Worm (Caenorhabditis elegans) whole organism, midembryonic: ENCODE results near the gene rpl-42.
"Not testable (repeated sequence)": the region's sequence is repeated elsewhere in the genome, so short reads cannot be mapped to it uniquely, and the experiment has no call there.

Source experiments
- T22C8.4 ChIP-seq: fragments of 200-800 bp; sonication (Bioruptor generic); IDR thresholded peaks from 2 replicates; pipeline ENCODE4 v1.3.6; 2022; ENCODE audit warnings: missing genetic modification characterization, missing compliant biosample characterization
- cog-1 ChIP-seq: sonication (generic microtip); optimal IDR thresholded peaks from 2 replicates; lab custom pipeline; 2016; ENCODE audit warnings: missing genetic modification characterization, missing compliant biosample characterization
- flt-1 ChIP-seq: fragments of 200-800 bp; sonication (Bioruptor generic); IDR thresholded peaks from 2 replicates; pipeline ENCODE4 v1.3.6; 2022; ENCODE audit warnings: missing genetic modification characterization, missing compliant biosample characterization
- klf-2 ChIP-seq: fragments of 200-800 bp; sonication (Bioruptor generic); conservative IDR thresholded peaks from 2 replicates; pipeline ENCODE4 v1.3.6; 2022; ENCODE audit warnings: missing genetic modification reagents, missing genetic modification characterization, missing compliant biosample characterization
- med-1 ChIP-seq: sonication (generic microtip); optimal IDR thresholded peaks from 2 replicates; lab custom pipeline; 2017; ENCODE audit warnings: missing genetic modification characterization, mild to moderate bottlenecking, missing compliant biosample characterization, antibody characterized with exemption, missing genetic modification reagents; ENCODE audit not compliant: insufficient read depth
- ref-1 ChIP-seq: fragments of 200-800 bp; sonication (Bioruptor generic); conservative IDR thresholded peaks from 2 replicates; pipeline ENCODE4 v1.3.6; 2022; ENCODE audit warnings: missing genetic modification reagents, missing genetic modification characterization, missing compliant biosample characterization
- tab-1 ChIP-seq: fragments of 200-800 bp; sonication (Bioruptor generic); IDR thresholded peaks from 2 replicates; pipeline ENCODE4 v1.3.6; 2022; ENCODE audit warnings: missing genetic modification characterization, missing compliant biosample characterization
- ztf-23 ChIP-seq: fragments of 200-800 bp; sonication (Bioruptor generic); IDR thresholded peaks from 2 replicates; pipeline ENCODE4 v1.3.6; 2022; ENCODE audit warnings: missing genetic modification reagents, missing genetic modification characterization, missing compliant biosample characterization
- ztf-29 ChIP-seq: fragments of 200-800 bp; sonication (Bioruptor generic); IDR thresholded peaks from 2 replicates; pipeline ENCODE4 v1.3.6; 2022; ENCODE audit warnings: missing genetic modification reagents, missing genetic modification characterization, missing compliant biosample characterization

rpl-42 gene

DNA sequence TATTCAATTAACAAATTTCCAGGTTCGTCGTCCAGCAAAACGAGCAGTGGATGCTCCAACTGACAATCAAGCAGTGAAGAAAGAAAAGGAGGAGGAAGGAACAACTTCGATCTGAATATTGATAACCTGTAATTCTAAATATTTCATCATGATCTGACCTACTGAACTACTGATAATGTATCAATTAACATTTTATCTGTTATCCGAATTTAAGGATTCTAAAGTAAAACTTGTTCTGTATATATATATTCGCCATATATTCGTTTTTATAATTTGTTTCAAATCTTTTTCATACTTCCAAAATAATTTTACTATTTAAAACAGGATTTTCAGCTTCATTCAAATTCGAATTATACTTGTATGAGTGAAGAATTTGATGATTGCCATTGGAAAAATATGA is 15.3 kb downstream of the rpl-42 start, which contains the start of gene apc-17:
TSS of gene apc-17 (plus strand) at position 301 of the 400 bp plus-strand sequence.
- TF ChIP-seq ref-1 (GFP tag; lab: Robert Waterston, UW) (no peak), ztf-23 (GFP tag; lab: Robert Waterston, UW) (no peak), flt-1 (no peak), T22C8.4 (GFP tag; lab: Robert Waterston, UW) (no peak), med-1 (no peak), ztf-29 (no peak), cog-1 (no peak), klf-2 (GFP tag; lab: Robert Waterston, UW) (no peak), tab-1 (GFP tag; lab: Robert Waterston, UW) (no peak)

DNA sequence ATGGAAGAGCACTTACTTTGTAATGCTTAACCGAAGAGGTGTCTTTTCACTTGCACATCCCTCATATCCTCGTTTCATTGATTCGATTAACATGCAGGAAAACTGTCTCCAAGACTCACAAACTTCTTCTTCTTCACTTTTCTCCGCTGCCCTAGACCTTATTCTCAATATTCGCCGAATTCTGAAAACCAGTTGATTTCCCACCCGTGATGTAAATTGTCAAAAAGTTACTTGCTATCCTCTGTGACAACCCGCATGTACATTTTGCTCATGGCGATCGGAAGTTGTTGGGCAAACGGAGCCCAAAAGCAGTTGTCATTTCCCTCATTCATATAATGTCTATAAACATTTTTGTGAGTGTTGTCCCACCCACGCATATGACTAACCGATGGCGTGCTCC is 17.9 kb downstream of the rpl-42 start:
- no peak for TF ChIP-seq flt-1
- no peak for TF ChIP-seq ztf-23 (GFP tag; lab: Robert Waterston, UW)
- no peak for TF ChIP-seq cog-1
- TF ChIP-seq klf-2 (GFP tag; lab: Robert Waterston, UW) = no peak
- no peak for TF ChIP-seq med-1
- no peak for TF ChIP-seq tab-1 (GFP tag; lab: Robert Waterston, UW)
- TF ChIP-seq ztf-29 = no peak
- no peak for TF ChIP-seq T22C8.4 (GFP tag; lab: Robert Waterston, UW)
- TF ChIP-seq ref-1 (GFP tag; lab: Robert Waterston, UW) = no peak

DNA sequence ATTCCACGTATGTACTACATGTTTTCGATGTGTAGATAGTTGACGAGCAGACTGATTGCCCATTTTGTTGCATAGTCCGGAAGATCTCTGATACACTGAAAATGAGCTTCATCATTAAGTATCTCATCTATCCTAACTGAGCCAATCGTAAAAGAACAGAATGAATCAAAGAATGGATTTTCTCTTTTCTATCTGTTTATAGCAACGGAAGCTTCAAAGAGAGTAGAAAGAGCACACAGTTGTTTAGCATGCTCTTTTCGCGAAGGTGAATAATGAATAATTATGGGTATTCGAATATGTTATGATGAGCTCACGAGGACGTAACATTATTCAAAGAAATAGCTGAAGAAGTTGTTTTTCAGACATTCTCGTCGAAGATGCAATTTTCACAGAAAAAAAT is 18.6 kb downstream of the rpl-42 start, which contains the start of gene glb-4:
TSS of gene glb-4 (minus strand) at position 101 of the 400 bp plus-strand sequence.
- TF ChIP-seq tab-1 (GFP tag; lab: Robert Waterston, UW) (no peak), klf-2 (GFP tag; lab: Robert Waterston, UW) (no peak), ztf-29 (no peak), flt-1 (no peak), T22C8.4 (GFP tag; lab: Robert Waterston, UW) (no peak), med-1 (no peak), cog-1 (no peak), ztf-23 (GFP tag; lab: Robert Waterston, UW) (no peak), ref-1 (GFP tag; lab: Robert Waterston, UW) (no peak)

DNA sequence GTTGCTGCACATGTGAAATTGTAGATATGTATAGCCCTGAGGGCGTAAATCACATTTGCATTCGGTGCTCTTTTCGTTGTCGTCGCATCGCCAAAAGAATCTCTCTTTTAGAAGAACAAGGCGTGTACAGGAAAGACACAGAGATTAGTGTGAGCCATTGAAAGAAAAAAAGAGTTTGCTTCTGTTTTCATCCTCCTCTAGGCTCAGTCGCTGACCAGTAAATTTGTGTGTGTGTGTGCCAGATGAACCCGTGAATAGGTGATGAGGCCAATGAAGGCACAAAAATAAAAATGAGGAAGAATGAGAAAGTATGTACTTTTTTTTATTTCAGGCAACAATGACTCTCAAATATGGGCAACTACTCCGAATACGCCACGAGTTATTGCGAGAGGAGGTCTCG is 19.9 kb downstream of the rpl-42 start, which contains the start of gene mat-2:
TSS of gene mat-2 (plus strand) at position 301 of the 400 bp plus-strand sequence.
- TF ChIP-seq ref-1 (GFP tag; lab: Robert Waterston, UW) (no peak), med-1 (no peak), T22C8.4 (GFP tag; lab: Robert Waterston, UW) (no peak), flt-1 (no peak), cog-1 (no peak), tab-1 (GFP tag; lab: Robert Waterston, UW) (no peak), ztf-29 (no peak)

DNA sequence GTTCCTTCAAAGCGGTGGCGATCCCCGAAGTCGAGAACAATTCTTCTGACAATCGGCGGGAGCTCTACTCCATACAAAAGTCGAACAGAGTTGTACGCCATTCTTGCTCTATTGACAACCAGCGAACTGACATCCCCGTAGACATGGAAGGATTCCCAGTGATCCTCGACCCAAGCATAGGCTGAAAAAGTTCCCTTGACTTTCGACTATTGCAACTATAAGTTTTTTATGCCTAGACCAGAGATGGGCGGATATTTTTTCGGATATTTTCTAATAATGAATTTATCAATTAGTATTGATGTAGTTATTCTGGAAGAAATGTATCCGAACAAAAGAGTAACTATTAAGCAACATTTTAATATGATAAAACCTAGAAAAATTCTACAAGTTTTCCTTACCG is 29.3 kb downstream of the rpl-42 start, which contains the start of gene W10C6.2:
TSS of gene W10C6.2 (minus strand) at position 101 of the 400 bp plus-strand sequence.
- not testable (repeated sequence) for TF ChIP-seq ztf-29; klf-2 (GFP tag; lab: Robert Waterston, UW); cog-1

DNA sequence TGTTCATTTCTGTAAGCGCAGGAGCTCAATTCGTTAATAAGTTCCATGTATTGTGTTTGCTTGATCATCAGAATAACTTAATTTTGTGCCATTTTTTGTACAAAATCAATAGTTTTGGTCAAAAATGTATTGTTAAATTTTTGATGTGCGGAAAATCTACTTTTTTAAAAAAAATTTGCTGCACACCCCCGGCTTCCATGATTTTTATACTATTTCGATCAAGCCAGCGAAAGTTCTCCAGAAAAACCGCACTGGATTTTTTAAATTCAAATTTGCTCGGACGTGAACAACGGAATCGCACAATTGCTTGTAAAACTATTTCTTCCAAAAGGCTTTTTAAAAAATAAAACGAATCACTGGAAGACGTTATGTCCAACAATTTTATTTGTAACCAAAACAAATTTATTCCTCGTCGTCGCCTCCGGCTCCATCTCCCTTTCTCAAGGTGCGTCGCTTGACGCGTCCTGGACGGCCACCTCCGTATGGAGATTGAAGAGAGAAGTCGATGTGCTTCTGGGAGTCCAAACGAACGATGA is 32.6 kb downstream of the rpl-42 start:
- no peak for TF ChIP-seq klf-2 (GFP tag; lab: Robert Waterston, UW)
- TF ChIP-seq tab-1 (GFP tag; lab: Robert Waterston, UW) = no peak
- TF ChIP-seq T22C8.4 (GFP tag; lab: Robert Waterston, UW) = no peak
- no peak for TF ChIP-seq ztf-23 (GFP tag; lab: Robert Waterston, UW)
- no peak for TF ChIP-seq ztf-29
- TF ChIP-seq flt-1 = no peak

DNA sequence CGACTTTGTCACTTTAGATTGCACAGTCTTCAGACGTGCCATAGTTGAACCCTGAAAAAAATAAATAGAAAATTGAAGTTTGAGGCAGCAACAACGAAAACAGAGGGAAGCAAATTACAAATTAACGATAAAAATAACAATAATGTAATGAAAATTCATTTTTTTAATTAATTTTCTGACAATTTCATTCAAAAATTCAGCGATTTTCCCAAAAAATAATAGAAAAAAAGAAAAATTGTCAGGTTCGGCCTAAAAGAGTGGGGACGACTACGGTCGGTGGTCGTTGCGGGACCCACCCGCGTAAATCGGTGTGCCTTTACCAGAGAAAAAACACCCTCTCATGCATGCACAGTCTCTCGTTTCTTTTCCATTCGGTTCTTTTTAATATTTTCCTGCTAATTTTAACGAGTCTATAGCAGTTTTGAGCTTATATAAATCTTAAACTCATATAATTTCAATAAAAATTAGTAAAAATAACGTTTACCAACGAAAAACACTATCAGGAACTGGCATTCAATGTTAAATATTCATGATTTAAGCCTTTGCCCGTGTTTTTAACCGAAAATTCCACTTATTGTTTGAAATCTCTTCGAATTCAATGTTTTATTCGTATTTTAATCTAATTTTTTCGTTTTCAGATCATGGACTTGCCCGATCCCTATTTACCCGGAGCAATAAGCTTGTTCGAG is 33.9 kb downstream of the rpl-42 start, which contains the start of the genes rps-9 and lsm-1:
TSS of gene rps-9 (minus strand) at position 51 of the 689 bp plus-strand sequence.
TSS of gene lsm-1 (plus strand) at position 639 of the 689 bp plus-strand sequence.
- TF ChIP-seq flt-1 (peak; percentile 46; the same call in 1 of the 2 replicates), cog-1 (no peak)

DNA sequence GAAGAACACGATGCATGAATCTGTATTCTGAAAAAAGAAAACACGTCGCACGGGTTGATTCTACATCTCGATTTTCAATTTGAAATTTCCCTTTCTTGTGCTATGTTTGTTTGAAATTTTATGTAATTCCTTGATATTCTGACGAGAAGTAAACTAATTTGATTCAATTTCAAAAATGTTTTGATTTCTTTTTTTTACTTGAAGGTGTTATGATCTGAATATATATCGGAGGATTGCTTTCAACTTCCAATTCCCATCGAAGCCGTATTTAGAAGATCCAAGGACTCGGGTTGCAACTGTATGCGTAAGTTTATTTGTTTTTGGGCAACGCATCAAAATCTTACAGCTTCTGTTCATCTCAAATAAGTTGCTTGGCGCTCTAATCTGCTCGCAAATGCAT is 34.9 kb downstream of the rpl-42 start, which contains the start of gene F40F8.1:
TSS of gene F40F8.1 (plus strand) at position 301 of the 400 bp plus-strand sequence.
- TF ChIP-seq klf-2 (GFP tag; lab: Robert Waterston, UW) (no peak), ztf-23 (GFP tag; lab: Robert Waterston, UW) (no peak), cog-1 (no peak), med-1 (no peak), T22C8.4 (GFP tag; lab: Robert Waterston, UW) (no peak), flt-1 (no peak), tab-1 (GFP tag; lab: Robert Waterston, UW) (no peak), ztf-29 (no peak), ref-1 (GFP tag; lab: Robert Waterston, UW) (no peak)

DNA sequence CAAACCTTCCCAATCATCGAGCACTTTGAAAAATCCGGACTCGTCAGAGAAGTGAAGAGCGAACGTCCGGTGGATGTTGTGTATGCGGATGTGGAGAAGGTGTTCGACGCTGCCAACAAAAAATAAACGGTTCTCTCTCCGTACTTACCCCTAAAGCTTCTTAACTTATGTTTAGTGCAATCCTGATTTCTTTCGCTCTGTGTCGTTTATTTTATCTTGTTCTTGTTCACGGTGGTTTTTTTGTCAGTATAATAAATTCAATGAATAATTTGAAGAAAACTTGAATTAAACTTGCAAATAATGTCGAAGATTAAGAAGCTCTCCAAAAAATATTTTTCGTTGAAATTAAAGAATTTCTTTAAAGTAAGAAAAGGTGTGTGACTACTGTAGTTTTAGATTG is 36.5 kb downstream of the rpl-42 start, which contains the start of gene F40F8.3:
TSS of gene F40F8.3 (plus strand) at position 301 of the 400 bp plus-strand sequence.
- TF ChIP-seq klf-2 (GFP tag; lab: Robert Waterston, UW) = no peak
- TF ChIP-seq ref-1 (GFP tag; lab: Robert Waterston, UW) = no peak
- no peak for TF ChIP-seq T22C8.4 (GFP tag; lab: Robert Waterston, UW)
- TF ChIP-seq med-1 = no peak
- no peak for TF ChIP-seq ztf-23 (GFP tag; lab: Robert Waterston, UW)

DNA sequence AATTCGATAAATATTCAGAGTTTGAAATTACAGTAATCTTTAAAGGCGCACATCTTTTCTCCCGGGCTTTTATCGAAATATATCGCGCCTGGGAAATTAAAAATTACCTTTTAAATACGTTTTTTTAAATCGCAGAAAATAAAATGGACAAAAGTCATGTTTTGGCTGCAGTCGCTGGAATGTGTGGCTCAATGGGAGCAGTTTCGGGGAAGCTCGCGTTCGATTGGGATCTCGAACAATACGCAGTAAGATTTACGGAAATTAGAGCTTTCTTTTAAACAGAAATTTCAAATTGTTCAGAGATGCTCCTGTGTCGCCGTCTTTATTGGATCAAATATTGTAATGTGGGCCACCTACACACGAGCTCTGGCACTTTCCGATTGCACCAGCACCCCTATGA is 37.0 kb downstream of the rpl-42 start, which contains the start of gene F40F8.12:
TSS of gene F40F8.12 (plus strand) at position 301 of the 400 bp plus-strand sequence.
- no peak for TF ChIP-seq ref-1 (GFP tag; lab: Robert Waterston, UW)
- no peak for TF ChIP-seq ztf-29
- TF ChIP-seq cog-1 = no peak
- no peak for TF ChIP-seq tab-1 (GFP tag; lab: Robert Waterston, UW)
- TF ChIP-seq klf-2 (GFP tag; lab: Robert Waterston, UW) = no peak
- no peak for TF ChIP-seq ztf-23 (GFP tag; lab: Robert Waterston, UW)
- TF ChIP-seq med-1 = no peak
- no peak for TF ChIP-seq flt-1
